Fruit fly (Drosophila melanogaster): ENCODE results near the gene CG11050.
A peak's percentile ranks its signal among the peaks of the same experiment; 100 is the strongest.

The CG11050 gene

DNA sequence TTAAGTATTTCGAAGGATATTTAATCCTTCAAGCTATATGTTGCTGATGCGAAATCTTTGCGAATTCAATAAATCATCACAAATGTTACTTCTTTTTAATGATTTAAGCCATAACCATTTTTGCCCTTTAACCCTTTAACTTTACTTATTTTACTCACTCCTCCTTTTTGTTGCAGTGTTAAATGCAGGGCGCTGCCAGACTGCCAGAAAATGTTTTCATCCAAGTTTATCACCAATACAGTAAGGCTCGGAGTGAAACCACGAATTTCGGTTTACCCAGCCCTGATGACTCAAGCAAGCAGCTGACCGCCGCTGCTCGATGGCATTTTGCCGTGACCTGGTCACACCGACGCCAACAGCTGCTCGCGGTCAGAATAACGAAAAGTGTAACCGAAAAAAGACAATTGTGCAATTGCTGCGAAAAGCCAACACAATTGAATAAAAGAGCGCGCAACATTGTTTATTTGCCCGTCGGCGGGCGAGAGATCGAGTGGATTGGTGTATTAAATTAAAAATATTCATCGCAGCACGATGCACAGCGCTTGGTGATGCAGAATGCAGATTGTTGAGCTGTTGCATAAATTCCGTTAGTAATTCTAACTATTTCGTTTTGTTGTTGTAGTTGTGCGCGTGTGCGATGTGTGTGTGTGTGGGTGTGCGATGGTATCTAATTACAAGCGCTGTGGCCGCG, at the start of gene CG11050:
TSS of gene CG11050 (plus strand) at position 329 of the 691 bp plus-strand sequence.
- TF ChIP-seq E2f1 (GFP tag; IDR thresholded peaks at IDR 0.05) (peak; percentile 60), cad (GFP tag; optimal IDR thresholded peaks at IDR 0.05) (no peak), CG6683 (GFP tag; optimal IDR thresholded peaks at IDR 0.05) (peak; percentile 16), mld (GFP tag; IDR thresholded peaks at IDR 0.05; ENCODE audit: partially characterized antibody) (0 out of 3 replicates have a peak, but pooled peaks have one; percentile 33), slp2 (GFP tag; optimal IDR thresholded peaks at IDR 0.05) (peak; percentile 69), CG18764 (GFP tag; optimal IDR thresholded peaks at IDR 0.05) (peak; percentile 72), CG32532 (GFP tag; IDR thresholded peaks at IDR 0.05) (peak; percentile 87), HLHmδ (GFP tag; optimal IDR thresholded peaks at IDR 0.05) (peak; percentile 28), CG17361 (GFP tag; IDR thresholded peaks at IDR 0.05) (peak; percentile 67), CG16863 (GFP tag; optimal IDR thresholded peaks at IDR 0.05) (peak; percentile 73), nom (GFP tag; optimal IDR thresholded peaks at IDR 0.05) (no peak), CG9932 (GFP tag; IDR thresholded peaks at IDR 0.05) (peak; percentile 87), CG1529 (GFP tag; optimal IDR thresholded peaks at IDR 0.05) (peak; percentile 44), CG16779 (GFP tag; IDR thresholded peaks at IDR 0.05) (peak; percentile 88), gro (GFP tag; optimal IDR thresholded peaks at IDR 0.05) (peak; percentile 95), CG10565 (GFP tag; optimal IDR thresholded peaks at IDR 0.05) (no peak), fd96Cb (tag; optimal IDR thresholded peaks at IDR 0.05) (peak; percentile 50), H2.0 (GFP tag; IDR thresholded peaks at IDR 0.05) (peak; percentile 66), CG10366 (GFP tag; IDR thresholded peaks at IDR 0.05) (peak; percentile 72), Dp (GFP tag; optimal IDR thresholded peaks at IDR 0.05) (peak; percentile 65), sc (optimal IDR thresholded peaks at IDR 0.05) (no peak), sc (GFP tag; optimal IDR thresholded peaks at IDR 0.05) (no peak), Spps (tag; optimal IDR thresholded peaks at IDR 0.05) (peak; percentile 28), Mes4 (GFP tag; optimal IDR thresholded peaks at IDR 0.05) (peak; percentile 69), Xbp1 (GFP tag; optimal IDR thresholded peaks at IDR 0.05) (peak; percentile 88), Dll (GFP tag; IDR thresholded peaks at IDR 0.05; ENCODE audit: partially characterized antibody) (peak; percentile 69; the same call in 3 of the 4 replicates), vnd (GFP tag; IDR thresholded peaks at IDR 0.05; ENCODE audit: partially characterized antibody) (no peak), trem (tag; optimal IDR thresholded peaks at IDR 0.05) (peak; percentile 90), CG32767 (GFP tag; IDR thresholded peaks at IDR 0.05) (peak; percentile 55), dati (GFP tag; IDR thresholded peaks at IDR 0.05) (peak; percentile 26; the same call in 1 of the 2 replicates), CG10959 (GFP tag; IDR thresholded peaks at IDR 0.05) (peak; percentile 38), sisA (GFP tag; IDR thresholded peaks at IDR 0.05) (peak; percentile 80), Med (GFP tag) (peak; percentile 98), PHDP (tag; optimal IDR thresholded peaks at IDR 0.05) (peak; percentile 83), HHEX (GFP tag; optimal IDR thresholded peaks at IDR 0.05) (peak; percentile 66), CG9437 (GFP tag; optimal IDR thresholded peaks at IDR 0.05) (peak; percentile 36), MBD-R2 (GFP tag; IDR thresholded peaks at IDR 0.05) (peak; percentile 91), CG17802 (tag; optimal IDR thresholded peaks at IDR 0.05) (peak; percentile 18), Oaz (GFP tag; IDR thresholded peaks at IDR 0.05) (peak; percentile 56; the same call in 1 of the 2 replicates), Mrtf (GFP tag; IDR thresholded peaks at IDR 0.05) (peak; percentile 66; the same call in 2 of the 3 replicates), bcd (GFP tag; optimal IDR thresholded peaks at IDR 0.05) (peak; percentile 80), Side (GFP tag; optimal IDR thresholded peaks at IDR 0.05) (peak; percentile 81), nerfin-2 (GFP tag; IDR thresholded peaks at IDR 0.05; ENCODE audit: partially characterized antibody) (no peak), Hr51 (GFP tag; optimal IDR thresholded peaks at IDR 0.05) (peak; percentile 81 to 87), CG8944 (GFP tag; optimal IDR thresholded peaks at IDR 0.05) (peak; percentile 87), CG14965 (GFP tag; optimal IDR thresholded peaks at IDR 0.05; ENCODE audit: borderline replicate concordance) (peak; percentile 16), B-H2 (GFP tag; optimal IDR thresholded peaks at IDR 0.05) (peak; percentile 58), ssp (GFP tag; IDR thresholded peaks at IDR 0.05) (peak; percentile 43), CG2712 (tag; optimal IDR thresholded peaks at IDR 0.05) (peak; percentile 74)

All from whole organism, embryonic.